Worm (Caenorhabditis elegans): ENCODE measurements around the gene acly-2.

DNA sequence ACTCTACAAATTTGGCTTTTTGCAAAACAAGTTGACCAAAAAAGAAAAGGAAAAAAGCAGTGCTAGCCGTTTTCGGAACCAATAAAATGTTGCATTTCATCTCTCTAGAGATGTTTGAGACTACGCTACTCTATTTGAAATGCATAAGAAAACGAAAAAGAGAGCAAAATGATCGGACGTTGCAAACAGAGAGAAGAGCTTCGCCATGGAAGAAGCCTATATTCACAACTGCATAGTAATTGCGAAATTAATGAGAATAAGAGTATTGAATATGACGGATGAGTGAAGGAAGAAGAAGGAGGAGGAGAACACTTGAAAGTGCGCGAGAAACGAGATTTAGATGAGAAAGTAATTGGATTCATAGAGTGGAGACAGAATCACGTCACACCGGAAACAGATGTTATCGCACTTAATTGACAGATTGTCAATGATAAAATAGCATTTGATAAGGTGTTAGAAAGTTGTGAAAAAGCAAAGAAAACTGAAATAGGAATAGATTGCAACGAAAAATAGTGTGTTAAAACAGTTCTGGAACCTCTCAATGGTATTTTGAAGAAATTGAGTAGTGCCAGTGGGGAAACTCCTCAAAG, 10.4 kb upstream of the acly-2 start:
- no peak for TF ChIP-seq nfya-1 (tag; optimal IDR thresholded peaks at IDR 0.05)
- no peak for TF ChIP-seq fax-1 (tag; optimal IDR thresholded peaks at IDR 0.05)
- TF ChIP-seq ceh-48 (tag; optimal IDR thresholded peaks at IDR 0.05) = no peak
- no peak for TF ChIP-seq pha-4 (tag; optimal IDR thresholded peaks at IDR 0.05)
- no peak for TF ChIP-seq tbx-2 (tag; optimal IDR thresholded peaks at IDR 0.05)
- no peak for TF ChIP-seq ahr-1 (tag; optimal IDR thresholded peaks at IDR 0.05)
